Worm (Caenorhabditis elegans) whole organism, dauer: ENCODE measurements around the gene C35A5.3.

Experiments used
- unc-62 ChIP-seq: sonication (generic microtip); optimal IDR thresholded peaks from 2 replicates; lab custom pipeline; 2017; ENCODE audit warnings: missing biosample characterization, missing genetic modification reagents, missing genetic modification characterization

C35A5.3 gene

DNA sequence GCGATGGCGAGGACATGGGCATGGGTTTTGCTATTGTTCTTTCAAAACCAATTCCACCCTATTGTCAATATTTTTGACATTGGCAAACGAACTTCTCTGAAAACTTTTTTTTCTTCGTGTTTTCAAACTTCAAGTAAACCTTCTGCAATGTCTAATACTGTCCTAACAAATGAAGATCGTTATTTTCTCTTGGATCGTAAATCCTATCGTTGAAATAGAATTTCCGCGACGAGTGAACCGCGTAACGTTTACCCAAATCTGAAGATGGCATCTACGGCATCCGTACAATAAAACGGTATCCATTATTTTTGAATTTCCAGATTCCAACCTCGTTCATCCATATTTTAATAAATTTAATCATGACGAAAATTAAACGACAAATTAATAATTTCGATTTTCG, 4.4 kb upstream of the C35A5.3 start, which contains the start of gene C35A5.5:
Gene C35A5.5, plus strand, starts transcription at position 301 of the 400 bp plus-strand sequence.
- TF ChIP-seq unc-62 (GFP tag; lab: Kevin White, UChicago) = no peak

DNA sequence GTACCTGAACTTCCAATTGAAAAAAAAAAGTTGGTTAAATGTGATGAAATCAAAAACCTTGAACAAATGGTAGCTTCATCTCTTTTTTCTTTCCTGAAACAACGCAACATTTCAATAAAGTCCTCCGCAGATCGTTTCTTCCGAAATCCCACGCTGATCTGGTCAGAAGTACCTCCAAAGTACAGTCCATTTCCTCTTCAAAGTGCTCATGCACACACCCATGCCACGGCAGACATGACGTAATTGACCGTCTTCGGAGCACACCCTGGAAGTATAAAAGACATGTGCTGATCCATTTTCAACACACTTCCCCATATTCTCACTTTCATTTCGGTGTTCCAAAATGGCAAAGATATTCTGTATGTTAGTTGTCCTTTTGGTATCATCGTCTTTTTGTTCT, 2.7 kb upstream of the C35A5.3 start, which contains the start of gene C35A5.10:
Gene C35A5.10, plus strand, starts transcription at position 301 of the 400 bp plus-strand sequence.
- TF ChIP-seq unc-62 (GFP tag; lab: Kevin White, UChicago) = no peak

DNA sequence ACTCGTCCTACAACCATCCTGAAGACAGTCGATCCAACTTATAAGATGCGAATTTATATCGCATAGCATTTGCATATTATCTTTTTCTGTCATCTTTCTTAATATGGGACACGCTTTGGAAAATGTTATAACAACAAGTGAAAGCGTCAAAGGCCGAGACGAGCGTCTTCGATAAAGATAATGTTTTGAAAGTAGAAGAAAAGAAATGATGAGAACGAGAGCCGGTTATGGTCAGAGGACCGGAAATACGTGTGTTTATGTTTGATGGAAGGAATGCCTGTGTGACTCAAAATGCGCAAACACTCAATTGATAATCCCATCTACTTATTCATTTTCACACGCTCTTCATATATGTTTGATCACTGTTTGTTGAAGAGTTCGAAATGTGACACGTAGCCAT, 1.8 kb upstream of the C35A5.3 start, which contains the start of gene C35A5.11:
Gene C35A5.11, minus strand, starts transcription at position 101 of the 400 bp plus-strand sequence.
- TF ChIP-seq unc-62 (GFP tag; lab: Kevin White, UChicago) = no peak

DNA sequence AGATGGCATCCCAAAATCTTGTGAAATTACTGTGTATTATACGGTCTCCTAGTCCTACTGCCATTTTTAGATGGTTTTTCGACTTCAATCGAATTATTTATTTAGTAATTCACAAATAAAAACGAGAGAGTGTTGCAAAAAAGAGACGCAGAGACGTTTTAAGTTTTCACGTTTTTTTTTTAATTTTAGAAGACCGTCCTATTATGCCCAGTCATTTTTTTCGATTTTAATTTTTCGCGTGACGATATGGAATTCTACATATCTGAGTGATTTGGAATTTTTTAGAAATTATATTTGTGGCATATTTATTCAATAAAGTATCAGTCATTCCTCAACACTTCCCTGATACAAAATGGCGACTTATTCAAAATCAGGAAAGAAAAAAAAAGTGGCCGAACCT, 4.5 kb downstream of the C35A5.3 start, which contains the start of gene C35A5.4:
Gene C35A5.4, plus strand, starts transcription at position 301 of the 400 bp plus-strand sequence.
- no peak for TF ChIP-seq unc-62 (GFP tag; lab: Kevin White, UChicago)

DNA sequence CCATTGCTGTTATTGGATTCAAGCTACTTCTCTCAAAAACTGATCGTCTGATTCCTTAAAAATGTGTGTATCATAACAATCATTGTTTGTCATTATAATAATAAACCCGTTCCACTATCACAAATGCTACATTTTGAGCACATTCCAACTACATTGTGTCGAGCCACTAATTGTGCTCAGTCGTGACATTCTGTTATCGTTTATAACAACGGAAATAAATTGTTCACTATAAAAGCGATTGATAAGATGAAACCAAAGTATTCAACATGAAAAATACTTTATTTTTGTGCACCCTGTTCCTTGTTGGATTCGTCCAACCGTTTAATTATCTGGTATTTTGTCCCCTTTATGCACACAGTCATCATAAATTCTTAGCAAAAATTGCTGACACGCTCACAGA, 8.0 kb downstream of the C35A5.3 start, which contains the start of gene ugt-33:
Gene ugt-33, plus strand, starts transcription at position 260 of the 400 bp plus-strand sequence.
- no peak for TF ChIP-seq unc-62 (GFP tag; lab: Kevin White, UChicago)

DNA sequence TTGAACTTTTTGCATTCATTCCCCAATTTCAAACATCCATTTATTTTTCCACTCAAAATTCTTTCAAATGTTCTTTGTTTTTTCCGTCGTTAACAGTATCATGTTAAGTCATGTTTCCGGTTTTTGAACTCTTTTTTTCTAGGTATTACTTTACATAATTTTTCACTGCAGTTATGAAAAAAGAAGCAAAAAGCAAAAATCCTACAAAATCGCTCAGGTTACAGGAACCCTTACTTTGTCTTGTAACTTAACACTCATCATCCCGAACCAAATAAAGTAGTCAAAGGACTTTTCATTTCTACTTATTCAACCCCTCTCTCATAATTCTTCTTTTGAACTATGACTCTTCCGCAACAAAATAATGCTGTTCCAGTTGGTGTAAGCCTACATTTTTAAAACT, 9.8 kb downstream of the C35A5.3 start, which contains the start of gene aqp-5:
Gene aqp-5, plus strand, starts transcription at position 301 of the 400 bp plus-strand sequence.
- TF ChIP-seq unc-62 (GFP tag; lab: Kevin White, UChicago) = no peak

DNA sequence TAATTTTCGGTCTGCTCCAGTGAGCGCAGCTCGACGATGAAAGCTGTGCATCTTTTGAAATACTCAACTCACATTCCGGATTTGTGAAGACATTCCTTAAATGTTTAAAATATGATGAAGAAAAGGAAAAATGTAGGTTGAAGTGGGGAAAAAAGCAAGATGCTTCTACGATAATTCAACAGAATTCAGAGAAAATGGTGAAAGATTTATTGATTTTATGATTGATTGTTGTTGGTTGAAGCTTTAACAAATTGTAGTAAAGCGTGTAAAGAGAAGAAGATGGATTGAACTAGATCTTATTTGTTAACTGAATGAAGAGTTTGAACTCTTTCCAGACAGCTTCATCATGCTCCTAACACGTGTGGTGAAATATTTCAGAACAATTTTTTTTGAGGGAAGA, 11.2 kb downstream of the C35A5.3 start, which contains the start of gene ncx-5:
Gene ncx-5, minus strand, starts transcription at position 101 of the 400 bp plus-strand sequence.
- no peak for TF ChIP-seq unc-62 (GFP tag; lab: Kevin White, UChicago)

DNA sequence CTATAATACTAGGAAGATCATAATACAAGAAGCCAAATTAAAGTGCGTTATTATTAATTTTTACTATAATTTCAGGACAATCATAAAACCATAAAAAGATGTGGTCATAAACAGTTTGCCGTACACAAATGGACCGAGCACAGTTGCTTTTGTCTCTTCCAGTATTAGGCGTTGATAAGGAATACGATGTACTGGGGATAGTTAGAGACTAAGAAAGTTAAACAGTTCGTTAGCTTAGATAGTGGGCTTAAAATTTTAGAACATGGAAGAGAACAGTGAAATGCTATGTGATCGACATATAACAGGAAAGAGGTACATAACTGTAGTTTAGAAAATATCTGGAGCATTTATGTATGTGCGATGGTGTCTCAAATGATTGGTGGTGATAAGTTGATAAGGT, 15.8 kb downstream of the C35A5.3 start:
- TF ChIP-seq unc-62 (GFP tag; lab: Kevin White, UChicago) = no peak

DNA sequence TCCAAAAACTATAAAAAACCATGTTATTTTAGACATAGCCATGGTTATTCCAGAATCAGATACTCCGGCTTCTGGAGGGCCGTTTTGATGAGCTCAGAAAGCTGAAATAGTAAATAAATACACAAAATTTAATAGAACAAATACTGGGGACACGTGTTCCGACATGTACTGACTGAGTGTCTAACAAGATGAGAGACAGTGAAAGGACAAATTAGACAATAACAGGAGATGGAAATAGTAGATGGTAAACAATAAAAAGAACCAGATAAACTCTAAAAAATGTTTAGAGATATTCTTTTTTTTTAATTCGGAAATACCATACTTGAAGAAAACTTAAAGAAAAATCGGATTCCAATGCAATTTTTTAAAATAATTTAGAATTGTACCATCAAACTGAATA, 16.6 kb downstream of the C35A5.3 start, which contains the start of gene Y32F6B.1:
Gene Y32F6B.1, minus strand, starts transcription at position 101 of the 400 bp plus-strand sequence.
- TF ChIP-seq unc-62 (GFP tag; lab: Kevin White, UChicago) = no peak

DNA sequence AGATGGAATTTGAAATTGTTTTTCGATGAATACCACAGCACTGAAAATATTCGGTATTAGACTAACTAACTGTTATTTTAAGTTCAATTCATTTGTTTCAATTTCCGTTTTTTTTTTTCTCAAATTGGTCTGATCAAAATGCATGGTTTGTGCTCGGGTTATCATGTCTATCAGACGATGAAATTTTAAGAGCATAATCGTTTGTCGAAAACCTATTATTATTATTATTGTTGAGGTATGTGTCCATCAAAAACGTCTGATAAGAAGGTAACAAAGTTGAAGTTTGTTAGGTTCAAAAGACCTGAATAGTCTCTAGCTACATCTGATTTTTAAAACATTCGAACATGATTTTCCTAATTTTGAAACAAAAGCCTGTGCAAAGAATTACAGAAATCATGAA, 17.2 kb downstream of the C35A5.3 start:
- no peak for TF ChIP-seq unc-62 (GFP tag; lab: Kevin White, UChicago)

DNA sequence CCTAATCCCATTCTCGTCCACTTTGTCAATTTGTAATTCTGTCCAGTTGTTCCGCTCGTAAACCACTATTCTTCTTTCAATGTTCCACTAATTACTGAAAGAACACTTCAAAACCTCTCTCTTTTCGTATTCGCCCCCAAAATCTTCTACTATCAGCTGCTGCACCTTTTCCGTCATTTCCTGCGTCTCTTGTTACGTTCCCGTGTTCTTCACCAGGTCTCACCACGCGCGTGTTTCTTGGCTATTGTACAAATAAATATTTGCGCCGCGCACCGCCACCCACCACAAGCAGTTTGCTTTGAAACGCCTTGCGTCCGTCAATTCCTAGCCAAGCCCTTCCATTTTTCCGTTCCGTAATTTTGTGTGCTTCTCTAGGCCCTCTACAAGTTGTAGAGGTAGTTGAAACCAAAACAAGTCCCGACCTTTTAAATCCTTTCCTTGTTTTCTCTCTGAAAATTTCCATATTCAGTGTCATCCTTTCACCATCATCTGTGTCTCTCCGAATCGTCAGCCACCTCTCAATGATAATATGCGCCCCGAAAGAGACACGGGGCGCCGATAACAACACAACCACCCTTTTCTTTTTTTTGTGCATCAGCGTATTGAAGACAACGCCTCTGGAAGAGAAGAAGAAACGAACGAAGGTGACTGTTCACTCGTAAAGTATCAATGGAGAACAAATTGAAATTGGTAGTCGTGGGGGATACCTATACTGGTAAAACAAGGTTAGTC, 22.9 kb downstream of the C35A5.3 start, which contains the start of the genes crp-1 and Y32F6B.9:
Gene crp-1, plus strand, starts transcription at position 468 of the 732 bp plus-strand sequence.
Gene Y32F6B.9, plus strand, starts transcription at position 603 of the 732 bp plus-strand sequence.
- no peak for TF ChIP-seq unc-62 (GFP tag; lab: Kevin White, UChicago)

DNA sequence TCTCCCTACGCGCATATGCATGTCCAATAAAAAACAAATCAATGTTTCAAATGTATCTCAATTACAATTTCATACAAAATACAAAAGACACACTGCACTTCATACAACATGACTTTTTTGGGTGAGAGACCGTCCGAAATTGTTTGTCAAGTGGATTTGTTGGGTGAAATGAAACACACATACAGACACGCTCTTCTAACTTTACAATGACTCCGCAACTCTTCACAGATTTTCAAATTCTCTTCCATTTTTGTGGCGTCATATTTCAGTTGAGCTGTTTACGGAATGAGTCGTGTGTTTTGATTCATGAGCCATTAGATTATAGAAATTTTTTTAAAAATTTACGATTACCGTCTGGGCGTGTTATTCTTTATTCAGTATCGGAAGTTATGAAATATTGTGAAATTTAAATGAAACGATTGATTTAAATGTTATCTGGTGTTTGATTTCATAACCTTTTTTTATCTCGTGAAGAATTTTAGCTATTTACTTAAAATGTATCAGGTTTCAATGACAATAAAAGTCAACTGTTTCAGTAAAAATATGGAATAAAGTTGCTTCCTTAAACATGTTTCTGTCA, 24.2 kb downstream of the C35A5.3 start:
- no peak for TF ChIP-seq unc-62 (GFP tag; lab: Kevin White, UChicago)

DNA sequence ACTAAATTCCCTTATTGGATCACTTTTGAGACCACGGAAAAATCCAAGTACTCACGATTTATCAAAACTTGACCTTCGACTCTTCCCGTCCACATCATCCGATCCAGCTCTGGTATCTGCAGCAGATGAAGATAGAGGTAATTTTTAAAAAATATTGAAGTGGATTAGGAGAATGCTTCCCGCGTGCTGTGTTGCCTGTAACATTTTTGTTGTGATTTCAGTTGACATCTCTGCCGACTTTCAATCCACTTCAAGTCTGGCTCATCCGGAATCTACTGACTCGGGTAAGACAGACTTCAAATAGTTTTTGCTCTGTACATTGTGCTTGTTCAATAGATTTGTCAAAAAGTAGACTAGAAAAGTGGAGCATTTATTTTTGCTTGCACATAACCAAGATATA, 25.8 kb downstream of the C35A5.3 start:
- TF ChIP-seq unc-62 (GFP tag; lab: Kevin White, UChicago) = no peak

DNA sequence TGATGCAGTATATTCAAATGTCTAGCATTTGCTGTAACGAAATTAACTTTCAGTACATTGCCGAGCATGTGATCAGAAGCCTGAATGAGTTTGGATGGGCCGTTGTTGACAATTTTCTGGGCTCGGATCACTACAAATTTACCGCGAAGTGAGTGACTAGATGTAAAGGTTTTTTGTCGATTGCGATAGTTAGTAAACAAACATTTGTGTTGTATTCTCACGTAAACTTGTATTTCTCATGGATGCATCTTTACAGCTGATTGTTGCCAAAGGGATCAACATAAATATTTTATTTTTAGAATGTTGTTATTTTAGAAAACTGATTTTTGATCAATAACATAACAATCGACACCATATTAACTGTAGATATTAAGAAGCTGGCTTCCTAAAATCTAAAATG, 27.2 kb downstream of the C35A5.3 start:
- no peak for TF ChIP-seq unc-62 (GFP tag; lab: Kevin White, UChicago)

DNA sequence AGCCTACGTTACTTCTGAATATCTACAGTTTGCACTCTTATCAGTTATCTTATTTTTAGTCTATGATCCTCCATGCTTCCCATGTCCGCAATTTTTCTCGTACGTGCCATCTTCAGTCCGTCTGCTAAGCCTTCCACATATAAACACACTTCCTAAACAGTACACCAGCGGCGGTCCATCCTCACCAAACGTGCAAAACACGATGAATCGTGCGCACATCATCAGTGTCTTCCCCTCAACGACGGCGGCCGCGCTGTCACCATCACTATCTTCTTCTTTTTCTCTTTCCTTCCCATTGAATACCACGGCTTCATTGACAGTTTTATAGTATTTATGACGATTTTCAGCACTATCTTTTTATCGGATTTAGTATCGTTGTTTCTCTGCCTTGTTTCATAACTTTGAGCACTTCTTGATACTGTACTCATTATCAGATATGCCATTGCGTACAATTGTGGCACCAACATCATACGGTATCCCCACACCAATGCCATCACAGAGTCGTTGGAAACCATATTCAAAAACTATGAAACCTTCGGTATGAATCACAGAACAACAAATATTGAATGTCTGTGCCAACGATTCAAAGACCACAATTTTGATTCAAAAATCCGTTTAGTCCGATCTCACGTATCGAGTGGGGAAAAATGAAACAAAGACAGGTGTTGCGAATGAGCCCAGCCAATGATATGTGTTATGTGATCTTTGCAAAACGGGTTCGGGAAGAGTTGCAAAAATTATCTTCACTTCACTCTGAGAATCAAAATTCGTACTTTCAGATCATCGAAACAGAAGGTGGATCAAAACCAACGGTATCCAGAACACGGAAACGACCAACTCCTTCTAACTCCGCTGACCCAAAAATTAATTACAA, 28.1 kb downstream of the C35A5.3 start:
- no peak for TF ChIP-seq unc-62 (GFP tag; lab: Kevin White, UChicago)
